Fruit fly (Drosophila melanogaster) whole organism, embryonic: ENCODE results near the gene Ino80.
A peak's percentile ranks its signal among the peaks of the same experiment; 100 is the strongest.

Experiments
- CG8281 ChIP-seq: fragments of 200-800 bp; sonication (Bioruptor generic); optimal IDR thresholded peaks from 2 replicates; lab custom pipeline; 2018; ENCODE audit warnings: missing biosample characterization, mild to moderate bottlenecking, missing genetic modification characterization, moderate library complexity
- CG8388 ChIP-seq: fragments of 200-800 bp; sonication (Bioruptor generic); optimal IDR thresholded peaks from 2 replicates; lab custom pipeline; 2019; ENCODE audit warnings: missing biosample characterization, mild to moderate bottlenecking, missing genetic modification characterization, moderate library complexity
- Rx ChIP-seq: fragments of 200-800 bp; sonication (Bioruptor generic); IDR thresholded peaks from 2 replicates; pipeline ENCODE4 v1.3.6; 2022; ENCODE audit warnings: missing biosample characterization, missing genetic modification characterization
- sens ChIP-seq: fragments of 200-800 bp; sonication (Bioruptor generic); peaks from one replicate; lab custom pipeline; 2016; ENCODE audit warnings: missing biosample characterization, missing genetic modification characterization

Ino80 gene

dm6 chr3R:19319433-19319832 is 83.5 kb downstream of the Ino80 start:
- peak; percentile 89 for TF ChIP-seq CG8388 (GFP tag; lab: Kevin White, UChicago)
- TF ChIP-seq sens (GFP tag; lab: Kevin White, UChicago), result peak; percentile 55
- TF ChIP-seq Rx, result no peak
- peak; percentile 76 for TF ChIP-seq CG8281
